Worm (Caenorhabditis elegans) whole organism, mixed stage, embryonic: ENCODE results near the gene str-211.

Experiments used
- ceh-83 ChIP-seq: fragments of 200-800 bp; sonication (Bioruptor generic); optimal IDR thresholded peaks from 2 replicates; lab custom pipeline; 2018; ENCODE audit warnings: mild to moderate bottlenecking, missing genetic modification characterization, missing compliant biosample characterization
- cnd-1 ChIP-seq: fragments of 200-800 bp; sonication (Bioruptor generic); optimal IDR thresholded peaks from 2 replicates; lab custom pipeline; 2018; ENCODE audit warnings: mild to moderate bottlenecking, missing genetic modification characterization, missing compliant biosample characterization
- elt-3 ChIP-seq: fragments of 150-350 bp; optimal IDR thresholded peaks from 2 replicates; lab custom pipeline; 2014; ENCODE audit warnings: missing biosample characterization, missing genetic modification characterization
- lsy-2 ChIP-seq: fragments of 150-350 bp; optimal IDR thresholded peaks from 2 replicates; lab custom pipeline; 2014; ENCODE audit warnings: missing biosample characterization, missing genetic modification characterization
- mab-5 ChIP-seq: fragments of 150-350 bp; optimal IDR thresholded peaks from 2 replicates; lab custom pipeline; 2014; ENCODE audit warnings: missing biosample characterization, missing genetic modification characterization
- mep-1 ChIP-seq: fragments of 150-350 bp; optimal IDR thresholded peaks from 2 replicates; lab custom pipeline; 2017; ENCODE audit warnings: missing biosample characterization, missing genetic modification reagents, missing genetic modification characterization, inconsistent platforms
- mls-2 ChIP-seq: sonication (generic microtip); optimal IDR thresholded peaks from 2 replicates; lab custom pipeline; 2016; ENCODE audit warnings: mild to moderate bottlenecking, missing genetic modification characterization, moderate library complexity, missing compliant biosample characterization
- nhr-12 ChIP-seq: fragments of 150-350 bp; optimal IDR thresholded peaks from 2 replicates; lab custom pipeline; 2014; ENCODE audit warnings: missing biosample characterization, missing genetic modification characterization
- nhr-237 ChIP-seq: fragments of 150-350 bp; optimal IDR thresholded peaks from 2 replicates; lab custom pipeline; 2014; ENCODE audit warnings: missing biosample characterization, missing genetic modification characterization
- pha-4 ChIP-seq: fragments of 150-350 bp; optimal IDR thresholded peaks from 2 replicates; lab custom pipeline; 2018; ENCODE audit warnings: missing biosample characterization, missing genetic modification reagents, missing genetic modification characterization
- unc-62 ChIP-seq: fragments of 150-350 bp; optimal IDR thresholded peaks from 2 replicates; lab custom pipeline; 2014; ENCODE audit warnings: missing biosample characterization, missing genetic modification reagents, missing genetic modification characterization
- ztf-11 ChIP-seq: fragments of 150-350 bp; optimal IDR thresholded peaks from 2 replicates; lab custom pipeline; 2014; ENCODE audit warnings: missing biosample characterization, missing genetic modification characterization

DNA sequence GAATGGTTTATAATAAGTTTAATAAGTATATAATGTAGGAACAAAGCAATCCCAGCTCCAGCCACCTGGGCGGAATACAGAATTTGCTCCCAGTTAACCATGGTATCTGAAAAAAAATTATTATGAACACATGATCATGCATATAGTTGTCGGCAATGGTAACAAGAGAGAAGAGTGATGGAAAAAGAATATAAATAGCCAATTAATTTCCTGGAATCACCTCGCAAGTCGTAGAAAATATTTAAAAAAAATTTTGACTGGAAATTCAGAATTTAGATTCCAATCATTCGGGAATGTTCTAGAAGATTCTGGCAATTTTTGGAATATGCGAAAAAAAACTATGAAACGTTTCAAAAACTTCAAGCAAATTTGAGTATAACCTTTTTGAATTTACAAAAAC, at the start of gene str-211:
- TF ChIP-seq unc-62 (GFP tag; lab: Kevin White, UChicago) (no peak), elt-3 (tag; lab: Kevin White, UChicago) (no peak), nhr-237 (tag; lab: Kevin White, UChicago) (no peak), ztf-11 (tag; lab: Kevin White, UChicago) (no peak), ceh-83 (GFP tag; lab: Kevin White, UChicago) (no peak), mep-1 (no peak), mab-5 (tag; lab: Kevin White, UChicago) (no peak), lsy-2 (tag; lab: Kevin White, UChicago) (no peak), nhr-12 (no peak), pha-4 (tag; lab: Kevin White, UChicago) (no peak), mls-2 (no peak), cnd-1 (tag; lab: Kevin White, UChicago) (no peak)
